Worm (Caenorhabditis elegans) whole organism, L4 larva: ENCODE data around the gene F53B7.4.

ENCODE experiments used
- F37D6.2 ChIP-seq: sonication (generic microtip); optimal IDR thresholded peaks from 2 replicates; lab custom pipeline; 2016; ENCODE audit warnings: mild to moderate bottlenecking, missing genetic modification characterization, missing compliant biosample characterization
- aha-1 ChIP-seq: fragments of 150-350 bp; peaks from one replicate; lab custom pipeline; 2014; ENCODE audit warnings: missing biosample characterization, missing genetic modification characterization
- daf-16 ChIP-seq, 3 experiments: sonication (generic microtip); optimal IDR thresholded peaks; 2 replicates each; lab custom pipeline; 2016 to 2017; ENCODE audit warnings: missing genetic modification characterization in 3 of 3, missing genetic modification reagents in 3 of 3, mild to moderate bottlenecking in 2 of 3, missing compliant biosample characterization in 2 of 3, missing biosample characterization in 1 of 3, moderate library complexity in 1 of 3
- hmg-1.1 ChIP-seq: fragments of 200-800 bp; sonication (Bioruptor generic); IDR thresholded peaks from 2 replicates; pipeline ENCODE4 v1.3.6; 2022; ENCODE audit warnings: missing genetic modification reagents, missing genetic modification characterization, missing compliant biosample characterization
- lin-1 ChIP-seq: fragments of 200-800 bp; sonication (Bioruptor generic); IDR thresholded peaks from 2 replicates; pipeline ENCODE4 v1.3.6; 2022; ENCODE audit warnings: missing genetic modification reagents, missing genetic modification characterization, missing compliant biosample characterization
- nhr-237 ChIP-seq: sonication (generic microtip); optimal IDR thresholded peaks from 2 replicates; lab custom pipeline; 2017; ENCODE audit warnings: missing biosample characterization, missing genetic modification characterization
- nhr-77 ChIP-seq: fragments of 150-350 bp; optimal IDR thresholded peaks from 2 replicates; lab custom pipeline; 2014; ENCODE audit warnings: missing biosample characterization, missing genetic modification characterization
- pha-4 ChIP-seq, 2 experiments: fragments of 150-350 bp in 1 of 2; fragments of 200-800 bp in 1 of 2; sonication (Bioruptor generic) in 1 of 2; IDR thresholded peaks in 1 of 2; optimal IDR thresholded peaks in 1 of 2; 2 replicates each; pipeline versions ENCODE4 v1.3.6 to Lab custom; 2014 to 2022; ENCODE audit warnings: missing genetic modification characterization in 2 of 2, missing genetic modification reagents in 2 of 2, missing biosample characterization in 1 of 2, missing compliant biosample characterization in 1 of 2
- zfp-3 ChIP-seq: fragments of 200-800 bp; sonication (Bioruptor generic); conservative IDR thresholded peaks from 2 replicates; pipeline ENCODE4 v1.3.6; 2022; ENCODE audit warnings: missing genetic modification reagents, missing genetic modification characterization, missing compliant biosample characterization

ce11 chrV:11004094-11004493 is 1.8 kb upstream of the F53B7.4 start:
- TF ChIP-seq lin-1 (GFP tag; lab: Robert Waterston, UW) (no peak), nhr-237 (no peak), nhr-77 (tag; lab: Kevin White, UChicago) (no peak), F37D6.2 (tag; lab: Kevin White, UChicago) (no peak), zfp-3 (no peak), hmg-1.1 (no peak), aha-1 (tag; lab: Kevin White, UChicago) (no peak), pha-4 (GFP tag; IDR thresholded peaks at IDR 0.05; lab: Robert Waterston, UW) (no peak), pha-4 (tag; optimal IDR thresholded peaks at IDR 0.05; lab: Kevin White, UChicago) (no peak), daf-16 (GFP tag; optimal IDR thresholded peaks at IDR 0.05; lab: Kevin White, UChicago) (no peak), daf-16 (tag; optimal IDR thresholded peaks at IDR 0.05; lab: Kevin White, UChicago) (no peak)
